Worm (Caenorhabditis elegans) whole organism, early embryonic: Measurements from ENCODE around the gene ttbk-2.1.

ENCODE experiments used
- aly-1 ChIP-seq: sonication (generic microtip); optimal IDR thresholded peaks from 2 replicates; lab custom pipeline; 2016; ENCODE audit warnings: missing genetic modification characterization, missing compliant biosample characterization
- ama-1 ChIP-seq: fragments of 150-350 bp; optimal IDR thresholded peaks from 2 replicates; lab custom pipeline; 2014
- ceh-13 ChIP-seq: fragments of 200-800 bp; sonication (Bioruptor generic); optimal IDR thresholded peaks from 2 replicates; lab custom pipeline; 2018; ENCODE audit warnings: mild to moderate bottlenecking, missing genetic modification characterization, missing compliant biosample characterization
- ets-7 ChIP-seq: sonication (generic microtip); optimal IDR thresholded peaks from 2 replicates; lab custom pipeline; 2016; ENCODE audit warnings: missing genotype, missing genetic modification characterization, missing compliant biosample characterization
- flt-1 ChIP-seq: fragments of 200-800 bp; sonication (Bioruptor generic); IDR thresholded peaks from 2 replicates; pipeline ENCODE4 v1.3.6; 2022; ENCODE audit warnings: missing genetic modification characterization, missing compliant biosample characterization
- hnd-1 ChIP-seq: sonication (generic microtip); optimal IDR thresholded peaks from 2 replicates; lab custom pipeline; 2016; ENCODE audit warnings: missing genetic modification characterization, missing compliant biosample characterization
- pes-1 ChIP-seq: fragments of 200-800 bp; sonication (Bioruptor generic); IDR thresholded peaks from 2 replicates; pipeline ENCODE4 v1.3.6; 2022; ENCODE audit warnings: missing genetic modification reagents, missing genetic modification characterization, missing compliant biosample characterization
- scrt-1 ChIP-seq: fragments of 200-800 bp; sonication (Bioruptor generic); IDR thresholded peaks from 2 replicates; pipeline ENCODE4 v1.3.6; 2022; ENCODE audit warnings: missing genetic modification characterization, missing compliant biosample characterization
- sea-1 ChIP-seq: fragments of 200-800 bp; sonication (Bioruptor generic); conservative IDR thresholded peaks from 2 replicates; pipeline ENCODE4 v1.3.6; 2022; ENCODE audit warnings: missing genetic modification characterization, missing compliant biosample characterization
- tbx-11 ChIP-seq: fragments of 200-800 bp; sonication (Bioruptor generic); IDR thresholded peaks from 2 replicates; pipeline ENCODE4 v1.3.6; 2022; ENCODE audit warnings: missing genetic modification characterization, missing compliant biosample characterization
- tra-4 ChIP-seq: sonication (generic microtip); optimal IDR thresholded peaks from 2 replicates; lab custom pipeline; 2017; ENCODE audit warnings: missing genetic modification characterization, missing compliant biosample characterization

DNA sequence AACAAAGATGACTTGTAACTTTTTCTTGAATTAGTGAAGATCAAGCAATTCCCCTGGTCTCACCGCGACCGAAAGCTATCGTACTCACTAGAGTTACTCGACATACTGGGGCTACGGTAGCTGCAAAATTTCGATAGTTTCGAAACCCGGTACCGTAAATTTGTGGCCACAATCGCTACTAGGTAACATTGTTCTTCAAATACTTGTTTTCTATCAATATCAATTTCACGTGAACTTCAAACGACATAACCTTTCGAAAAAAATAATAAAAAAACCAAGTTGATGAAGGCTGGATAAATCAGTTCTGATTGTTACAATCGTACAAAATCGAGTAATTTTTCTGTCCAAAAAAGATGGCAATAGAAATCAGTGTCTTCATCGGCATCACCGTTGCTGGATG lies 14.0 kb downstream of the ttbk-2.1 start, which contains the start of gene F36H12.3:
- TF ChIP-seq tbx-11 (no peak), scrt-1 (no peak), aly-1 (tag; lab: Kevin White, UChicago) (no peak), tra-4 (tag; lab: Kevin White, UChicago) (no peak), ceh-13 (GFP tag; lab: Kevin White, UChicago) (no peak), hnd-1 (no peak), sea-1 (GFP tag; lab: Robert Waterston, UW) (no peak), ama-1 (no peak), flt-1 (GFP tag; lab: Robert Waterston, UW) (no peak), ets-7 (tag; lab: Kevin White, UChicago) (no peak), pes-1 (GFP tag; lab: Robert Waterston, UW) (no peak)
